Fruit fly (Drosophila melanogaster): ENCODE results near the gene dia.

DNA sequence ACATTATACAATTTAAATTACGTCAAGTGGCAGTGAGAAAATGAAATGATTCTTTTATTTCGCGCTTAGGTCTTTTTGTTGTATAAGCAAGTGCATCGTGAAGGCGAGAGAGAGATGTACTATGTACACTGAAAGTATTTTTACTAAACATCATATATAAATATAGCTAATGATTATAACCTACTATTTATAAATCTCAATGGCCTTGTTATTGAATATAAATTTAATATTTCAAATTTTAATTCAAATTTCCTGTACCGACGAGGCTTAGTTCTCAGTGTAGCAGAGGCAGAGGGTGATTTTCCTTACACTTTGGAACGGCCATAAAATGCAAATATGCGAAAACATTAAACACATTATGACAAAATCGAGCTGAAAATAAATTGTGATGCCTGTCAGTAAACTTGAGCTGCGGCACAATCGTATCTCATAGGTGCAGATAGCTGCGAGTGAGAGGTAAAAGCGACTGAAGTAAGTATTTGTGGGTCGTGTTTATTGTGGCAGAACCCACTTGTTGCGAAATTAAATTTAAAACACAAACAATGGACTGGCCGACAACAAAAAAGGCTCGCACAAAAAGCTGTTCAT is 4.1 kb downstream of the dia start:
- TF ChIP-seq h (optimal IDR thresholded peaks at IDR 0.05) (no peak), Sin3A (optimal IDR thresholded peaks at IDR 0.05) (no peak)

Measured in Kc167 (cell line).